Fruit fly (Drosophila melanogaster) whole organism, embryonic: ENCODE measurements around the gene CG17996.
A peak's percentile ranks its signal among the peaks of the same experiment; 100 is the strongest.

ENCODE experiments used
- CG10209 ChIP-seq: fragments of 200-800 bp; sonication (Bioruptor generic); optimal IDR thresholded peaks from 3 replicates; lab custom pipeline; 2017; ENCODE audit warnings: missing biosample characterization, mild to moderate bottlenecking, missing genetic modification characterization, missing genetic modification reagents
- CG11695 ChIP-seq: fragments of 200-800 bp; sonication (Bioruptor generic); IDR thresholded peaks from 3 replicates; pipeline ENCODE4 v1.3.6; 2022; ENCODE audit warnings: missing biosample characterization, missing genetic modification characterization
- CG11723 ChIP-seq: fragments of 200-800 bp; sonication (Bioruptor generic); optimal IDR thresholded peaks from 2 replicates; lab custom pipeline; 2017; ENCODE audit warnings: missing biosample characterization, mild to moderate bottlenecking, missing genetic modification characterization
- CG12155 ChIP-seq: fragments of 200-800 bp; sonication (Bioruptor generic); optimal IDR thresholded peaks from 3 replicates; lab custom pipeline; 2016; ENCODE audit warnings: missing biosample characterization, missing genetic modification characterization
- CG12942 ChIP-seq: fragments of 200-800 bp; sonication (Bioruptor generic); optimal IDR thresholded peaks from 3 replicates; lab custom pipeline; 2016; ENCODE audit warnings: missing biosample characterization, missing genetic modification characterization
- CG13424 ChIP-seq: fragments of 200-800 bp; sonication (Bioruptor generic); optimal IDR thresholded peaks from 2 replicates; lab custom pipeline; 2019; ENCODE audit warnings: missing biosample characterization, mild to moderate bottlenecking, missing genetic modification characterization, moderate library complexity
- CG14860 ChIP-seq: fragments of 200-800 bp; sonication (Bioruptor generic); IDR thresholded peaks from 3 replicates; pipeline ENCODE4 v1.3.6; 2022; ENCODE audit warnings: missing biosample characterization, missing genetic modification characterization; ENCODE audit not compliant: partially characterized antibody
- CG15269 ChIP-seq: fragments of 200-800 bp; sonication (Bioruptor generic); optimal IDR thresholded peaks from 2 replicates; lab custom pipeline; 2018; ENCODE audit warnings: missing biosample characterization, mild to moderate bottlenecking, missing genetic modification characterization, moderate library complexity
- CG1647 ChIP-seq: fragments of 200-800 bp; sonication (Bioruptor generic); optimal IDR thresholded peaks from 3 replicates; lab custom pipeline; 2016; ENCODE audit warnings: missing biosample characterization, missing genetic modification characterization
- CG17385 ChIP-seq: fragments of 200-800 bp; sonication (Bioruptor generic); optimal IDR thresholded peaks from 3 replicates; lab custom pipeline; 2018; ENCODE audit warnings: missing biosample characterization, mild to moderate bottlenecking, missing genetic modification characterization
- CG18011 ChIP-seq: fragments of 200-800 bp; sonication (Bioruptor generic); optimal IDR thresholded peaks from 2 replicates; lab custom pipeline; 2017; ENCODE audit warnings: missing biosample characterization, missing genetic modification characterization, mild to moderate bottlenecking, moderate library complexity, missing genotype
- CG18619 ChIP-seq: fragments of 200-800 bp; sonication (Bioruptor generic); optimal IDR thresholded peaks from 3 replicates; lab custom pipeline; 2017; ENCODE audit warnings: missing biosample characterization, mild to moderate bottlenecking, missing genetic modification characterization
- CG30403 ChIP-seq: fragments of 200-800 bp; sonication (Bioruptor generic); optimal IDR thresholded peaks from 3 replicates; lab custom pipeline; 2016; ENCODE audit warnings: missing biosample characterization, missing genetic modification characterization
- CG30431 ChIP-seq: fragments of 200-800 bp; sonication (Bioruptor generic); optimal IDR thresholded peaks from 2 replicates; lab custom pipeline; 2017; ENCODE audit warnings: missing biosample characterization, missing genetic modification characterization
- CG31388 ChIP-seq: fragments of 200-800 bp; sonication (Bioruptor generic); optimal IDR thresholded peaks from 2 replicates; lab custom pipeline; 2016; ENCODE audit warnings: missing biosample characterization, missing genetic modification characterization
- CG31441 ChIP-seq: fragments of 200-800 bp; sonication (Bioruptor generic); IDR thresholded peaks from 2 replicates; pipeline ENCODE4 v1.3.6; 2022; ENCODE audit warnings: missing biosample characterization, missing genetic modification characterization
- CG5245 ChIP-seq: fragments of 200-800 bp; sonication (Bioruptor generic); optimal IDR thresholded peaks from 3 replicates; lab custom pipeline; 2016; ENCODE audit warnings: missing biosample characterization, missing genetic modification characterization
- CG8924 ChIP-seq: fragments of 200-800 bp; optimal IDR thresholded peaks from 3 replicates; lab custom pipeline; 2019; ENCODE audit warnings: missing biosample characterization, mild to moderate bottlenecking, missing genetic modification characterization, moderate library complexity
- Camta ChIP-seq: fragments of 200-800 bp; sonication (Bioruptor generic); optimal IDR thresholded peaks from 2 replicates; lab custom pipeline; 2016; ENCODE audit warnings: missing biosample characterization, missing genetic modification characterization
- Dref ChIP-seq: fragments of 200-800 bp; sonication (Bioruptor generic); IDR thresholded peaks from 2 replicates; pipeline ENCODE4 v1.3.6; 2022; ENCODE audit warnings: missing biosample characterization, missing genetic modification characterization
- E2f2 ChIP-seq: fragments of 200-800 bp; sonication (Bioruptor generic); IDR thresholded peaks from 2 replicates; pipeline ENCODE4 v1.3.6; 2022; ENCODE audit warnings: missing biosample characterization, missing genetic modification characterization
- HLH4C ChIP-seq: fragments of 200-800 bp; sonication (Bioruptor generic); IDR thresholded peaks from 3 replicates; pipeline ENCODE4 v1.3.6; 2022; ENCODE audit warnings: missing biosample characterization, missing genetic modification characterization; ENCODE audit not compliant: partially characterized antibody
- Hsf ChIP-seq: fragments of 200-800 bp; sonication (Bioruptor generic); optimal IDR thresholded peaks from 3 replicates; lab custom pipeline; 2016; ENCODE audit warnings: missing biosample characterization, missing genetic modification characterization
- Nf-YB ChIP-seq: fragments of 200-800 bp; sonication (Bioruptor generic); optimal IDR thresholded peaks from 3 replicates; lab custom pipeline; 2019; ENCODE audit warnings: missing biosample characterization, mild to moderate bottlenecking, missing genetic modification characterization, moderate library complexity
- PHDP ChIP-seq: fragments of 200-800 bp; sonication (Bioruptor generic); optimal IDR thresholded peaks from 3 replicates; lab custom pipeline; 2018; ENCODE audit warnings: missing biosample characterization, mild to moderate bottlenecking, missing genetic modification characterization, moderate library complexity
- Six4 ChIP-seq: fragments of 200-800 bp; sonication (Bioruptor generic); optimal IDR thresholded peaks from 2 replicates; lab custom pipeline; 2016; ENCODE audit warnings: missing biosample characterization, missing genetic modification characterization
- Tbp ChIP-seq: fragments of >200 bp; optimal IDR thresholded peaks from 2 replicates; lab custom pipeline; 2018; ENCODE audit warnings: missing biosample characterization, missing genetic modification characterization
- Usf ChIP-seq: fragments of 200-800 bp; sonication (Bioruptor generic); optimal IDR thresholded peaks from 2 replicates; lab custom pipeline; 2017; ENCODE audit warnings: missing genotype, missing biosample characterization, missing genetic modification characterization
- bbx ChIP-seq: fragments of 200-800 bp; sonication (Bioruptor generic); IDR thresholded peaks from 2 replicates; pipeline ENCODE4 v1.3.6; 2022; ENCODE audit warnings: missing biosample characterization, missing genetic modification characterization; ENCODE audit not compliant: partially characterized antibody
- caup ChIP-seq: fragments of 200-800 bp; sonication (Bioruptor generic); optimal IDR thresholded peaks from 3 replicates; lab custom pipeline; 2017; ENCODE audit warnings: missing biosample characterization, mild to moderate bottlenecking, missing genetic modification characterization, moderate library complexity; ENCODE audit not compliant: severe bottlenecking
- ci ChIP-seq: fragments of 200-800 bp; sonication (Bioruptor generic); IDR thresholded peaks from 3 replicates; pipeline ENCODE4 v1.3.6; 2022; ENCODE audit warnings: missing biosample characterization, missing genetic modification characterization
- corto ChIP-seq: fragments of 200-800 bp; sonication (Bioruptor generic); optimal IDR thresholded peaks from 2 replicates; lab custom pipeline; 2016; ENCODE audit warnings: missing biosample characterization, mild to moderate bottlenecking, missing genetic modification characterization, moderate library complexity
- crc ChIP-seq: fragments of 200-800 bp; sonication (Bioruptor generic); optimal IDR thresholded peaks from 2 replicates; lab custom pipeline; 2016; ENCODE audit warnings: missing biosample characterization, missing genetic modification characterization
- crol ChIP-seq: fragments of 200-800 bp; sonication (Bioruptor generic); IDR thresholded peaks from 2 replicates; pipeline ENCODE4 v1.3.6; 2022; ENCODE audit warnings: missing biosample characterization, missing genetic modification characterization
- disco-r ChIP-seq: fragments of 200-800 bp; sonication (Bioruptor generic); optimal IDR thresholded peaks from 2 replicates; lab custom pipeline; 2016; ENCODE audit warnings: missing biosample characterization, missing genetic modification characterization
- dmrt11E ChIP-seq: fragments of 200-800 bp; sonication (Bioruptor generic); optimal IDR thresholded peaks from 3 replicates; lab custom pipeline; 2018; ENCODE audit warnings: missing biosample characterization, mild to moderate bottlenecking, missing genetic modification characterization, moderate library complexity
- dysf ChIP-seq: fragments of 200-800 bp; sonication (Bioruptor generic); IDR thresholded peaks from 3 replicates; pipeline ENCODE4 v1.3.6; 2022; ENCODE audit warnings: missing biosample characterization, missing genetic modification characterization
- eve ChIP-seq, 2 experiments: fragments of >200 bp; optimal IDR thresholded peaks; 2 replicates each; lab custom pipeline; 2017; ENCODE audit warnings: missing biosample characterization in 2 of 2, missing genetic modification characterization in 2 of 2
- gfzf ChIP-seq: fragments of 200-800 bp; sonication (Bioruptor generic); optimal IDR thresholded peaks from 2 replicates; lab custom pipeline; 2016; ENCODE audit warnings: missing biosample characterization, mild to moderate bottlenecking, missing genetic modification characterization, moderate library complexity
- grau ChIP-seq: fragments of 200-800 bp; optimal IDR thresholded peaks from 3 replicates; lab custom pipeline; 2019; ENCODE audit warnings: missing biosample characterization, mild to moderate bottlenecking, missing genetic modification characterization, moderate library complexity
- lab ChIP-seq: fragments of 200-800 bp; sonication (Bioruptor generic); optimal IDR thresholded peaks from 3 replicates; lab custom pipeline; 2017; ENCODE audit warnings: missing biosample characterization, missing genetic modification characterization, mild to moderate bottlenecking, moderate library complexity, missing genetic modification reagents
- lilli ChIP-seq: fragments of 200-800 bp; sonication (Bioruptor generic); optimal IDR thresholded peaks from 3 replicates; lab custom pipeline; 2016; ENCODE audit warnings: missing biosample characterization, missing genetic modification characterization
- nerfin-2 ChIP-seq: fragments of 200-800 bp; sonication (Bioruptor generic); IDR thresholded peaks from 2 replicates; pipeline ENCODE4 v1.3.6; 2022; ENCODE audit warnings: missing biosample characterization, missing genetic modification characterization; ENCODE audit not compliant: partially characterized antibody
- psq ChIP-seq: fragments of 200-800 bp; sonication (Bioruptor generic); optimal IDR thresholded peaks from 2 replicates; lab custom pipeline; 2017; ENCODE audit warnings: missing biosample characterization, missing genetic modification characterization
- pum ChIP-seq: fragments of 200-800 bp; sonication (Bioruptor generic); optimal IDR thresholded peaks from 2 replicates; lab custom pipeline; 2016; ENCODE audit warnings: missing biosample characterization, missing genetic modification characterization
- sd ChIP-seq: fragments of 200-800 bp; sonication (Bioruptor generic); optimal IDR thresholded peaks from 3 replicates; lab custom pipeline; 2018; ENCODE audit warnings: missing biosample characterization, mild to moderate bottlenecking, missing genetic modification characterization, moderate library complexity
- stc ChIP-seq: fragments of 200-800 bp; sonication (Bioruptor generic); IDR thresholded peaks from 2 replicates; pipeline ENCODE4 v1.3.6; 2022; ENCODE audit warnings: missing biosample characterization, missing genetic modification characterization
- ttk ChIP-seq: fragments of 200-800 bp; sonication (Bioruptor generic); IDR thresholded peaks from 2 replicates; pipeline ENCODE4 v2.1.2; 2022; ENCODE audit warnings: missing biosample characterization, missing genetic modification characterization
- usp ChIP-seq: fragments of >200 bp; optimal IDR thresholded peaks from 2 replicates; lab custom pipeline; 2017; ENCODE audit warnings: missing biosample characterization, missing genetic modification characterization

CG17996 gene

DNA sequence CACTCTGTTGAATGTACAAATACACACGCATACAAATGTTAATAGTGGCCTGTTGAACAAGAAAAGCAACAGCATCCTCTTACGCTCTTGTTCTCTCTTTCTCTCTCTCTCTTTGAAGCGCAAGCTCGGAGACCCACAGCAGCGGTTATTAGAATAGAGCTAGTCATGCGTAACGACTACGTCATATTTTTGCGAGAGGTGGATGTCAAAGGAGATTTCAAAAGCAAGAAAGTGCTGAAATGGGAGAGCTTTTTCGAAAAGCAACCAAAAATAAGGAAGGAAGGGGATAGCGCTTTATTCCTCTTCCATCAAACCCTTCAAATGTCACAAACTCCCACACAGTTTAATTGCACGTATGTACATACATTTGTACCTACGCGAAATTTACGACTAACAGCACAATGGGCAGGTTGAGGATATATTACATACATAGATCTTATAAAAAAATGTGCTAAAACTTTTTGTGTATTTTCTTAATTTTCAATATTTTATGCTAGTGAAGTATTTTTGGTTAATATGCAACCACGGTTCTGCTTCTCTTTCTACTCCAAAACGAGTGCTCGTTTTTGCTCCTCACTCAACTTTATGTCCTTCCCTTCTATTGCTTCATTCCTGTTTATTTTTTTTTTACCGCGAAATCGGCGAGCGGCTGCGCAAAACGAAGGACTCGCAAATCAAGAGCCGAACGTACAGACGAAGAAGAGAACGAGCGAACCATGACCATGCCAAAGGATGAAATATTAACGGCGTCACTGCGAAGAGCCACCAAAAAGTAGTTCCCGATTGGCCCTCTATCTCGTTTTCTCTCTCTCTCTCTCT, 40.8 kb downstream of the CG17996 start (continued):
- peak; percentile 20 for TF ChIP-seq CG15269
- no peak for TF ChIP-seq CG31441 (GFP tag; lab: Robert Waterston, UW)
- no peak for TF ChIP-seq Dref (GFP tag; lab: Robert Waterston, UW)
- TF ChIP-seq stc (GFP tag; lab: Robert Waterston, UW): no peak
- peak; percentile 3 for TF ChIP-seq CG18011
- peak; percentile 13 for TF ChIP-seq CG8924 (tag; lab: Kevin White, UChicago)
- peak; percentile 10 for TF ChIP-seq CG10209 (GFP tag; lab: Kevin White, UChicago)
- no peak for TF ChIP-seq dmrt11E (tag; lab: Kevin White, UChicago)
- peak; percentile 86 for TF ChIP-seq psq
- TF ChIP-seq CG1647: no peak
- TF ChIP-seq Usf: no peak
- peak; percentile 33 for TF ChIP-seq CG12155 (GFP tag; lab: Kevin White, UChicago)
- no peak for TF ChIP-seq ttk (GFP tag; lab: Robert Waterston, UW)
- peak; percentile 27 for TF ChIP-seq lab (GFP tag; lab: Kevin White, UChicago)
- no peak for TF ChIP-seq pum (GFP tag; lab: Kevin White, UChicago)
- no peak for TF ChIP-seq ci
- TF ChIP-seq CG17385 (GFP tag; lab: Kevin White, UChicago): peak; percentile 34
- no peak for TF ChIP-seq crol (GFP tag; lab: Robert Waterston, UW)
- TF ChIP-seq gfzf (GFP tag; lab: Kevin White, UChicago): no peak
- TF ChIP-seq lilli (GFP tag; lab: Kevin White, UChicago): peak; percentile 53
- TF ChIP-seq dysf (GFP tag; lab: Robert Waterston, UW): peak; percentile 41; the same call in 1 of the 3 replicates
- peak in 1 of 2 experiments; percentile 62 for TF ChIP-seq eve (GFP tag; optimal IDR thresholded peaks at IDR 0.05; lab: Kevin White, UChicago)
- TF ChIP-seq Tbp (GFP tag; lab: Kevin White, UChicago): no peak
- TF ChIP-seq PHDP (tag; lab: Kevin White, UChicago): peak; percentile 29
- TF ChIP-seq bbx (GFP tag; lab: Robert Waterston, UW): no peak
- no peak for TF ChIP-seq HLH4C (GFP tag; lab: Robert Waterston, UW)
- TF ChIP-seq CG11695 (GFP tag; lab: Robert Waterston, UW): 0 out of 3 replicates have a peak, but pooled peaks have one; percentile 12
- TF ChIP-seq grau: peak; percentile 41
- TF ChIP-seq CG18619 (GFP tag; lab: Kevin White, UChicago): peak; percentile 35
- TF ChIP-seq CG31388 (GFP tag; lab: Kevin White, UChicago): no peak
- TF ChIP-seq E2f2 (GFP tag; lab: Robert Waterston, UW): 0 out of 2 replicates have a peak, but pooled peaks have one; percentile 22
- TF ChIP-seq usp (GFP tag; lab: Kevin White, UChicago): no peak
- TF ChIP-seq Camta (GFP tag; lab: Kevin White, UChicago): no peak
- no peak for TF ChIP-seq CG5245 (GFP tag; lab: Kevin White, UChicago)
- TF ChIP-seq CG14860 (GFP tag; lab: Robert Waterston, UW): no peak
- peak; percentile 5 for TF ChIP-seq disco-r (GFP tag; lab: Kevin White, UChicago)
- TF ChIP-seq CG30431 (GFP tag; lab: Kevin White, UChicago): peak; percentile 4
- no peak for TF ChIP-seq caup
- no peak for TF ChIP-seq CG12942 (GFP tag; lab: Kevin White, UChicago)
- TF ChIP-seq nerfin-2 (GFP tag; lab: Robert Waterston, UW): no peak
- no peak for TF ChIP-seq corto (GFP tag; lab: Kevin White, UChicago)
- TF ChIP-seq Nf-YB (GFP tag; lab: Kevin White, UChicago): peak; percentile 39
- TF ChIP-seq CG11723: peak; percentile 27
- TF ChIP-seq Six4: no peak
- TF ChIP-seq CG13424: peak; percentile 30
- TF ChIP-seq CG30403 (GFP tag; lab: Kevin White, UChicago): peak; percentile 51
- peak; percentile 28 for TF ChIP-seq Hsf
- no peak for TF ChIP-seq sd (tag; lab: Kevin White, UChicago)
- no peak for TF ChIP-seq crc (GFP tag; lab: Kevin White, UChicago)
